Fruit fly (Drosophila melanogaster) whole organism, wandering third instar larva: Measurements from ENCODE around the gene Tango9.

Experiments
- Abd-B ChIP-seq: fragments of >200 bp; optimal IDR thresholded peaks from 2 replicates; lab custom pipeline; 2017; ENCODE audit warnings: missing biosample characterization, missing genetic modification characterization
- CG32264 ChIP-seq: fragments of 200-800 bp; sonication (Bioruptor generic); optimal IDR thresholded peaks from 2 replicates; lab custom pipeline; 2016; ENCODE audit warnings: missing biosample characterization, missing genetic modification characterization
- CG9705 ChIP-seq: fragments of 200-800 bp; sonication (Bioruptor generic); optimal IDR thresholded peaks from 2 replicates; lab custom pipeline; 2018; ENCODE audit warnings: missing biosample characterization, mild to moderate bottlenecking, missing genetic modification characterization
- Dfd ChIP-seq: fragments of >200 bp; optimal IDR thresholded peaks from 2 replicates; lab custom pipeline; 2017; ENCODE audit warnings: missing biosample characterization, missing genetic modification characterization
- Dif ChIP-seq: fragments of 200-275, 200-300 bp; sonication (Bioruptor generic); optimal IDR thresholded peaks from 2 replicates; lab custom pipeline; 2018; ENCODE audit warnings: missing biosample characterization, missing genetic modification characterization; ENCODE audit not compliant: partially characterized antibody
- GATAd ChIP-seq: sonication (Bioruptor generic); optimal IDR thresholded peaks from 2 replicates; lab custom pipeline; 2016; ENCODE audit warnings: missing biosample characterization, missing genetic modification characterization
- HLH106 ChIP-seq: fragments of 200-800 bp; optimal IDR thresholded peaks from 3 replicates; lab custom pipeline; 2019; ENCODE audit warnings: missing biosample characterization, mild to moderate bottlenecking, missing genetic modification characterization, moderate library complexity
- Hnf4 ChIP-seq: fragments of 200-800 bp; sonication (Bioruptor generic); optimal IDR thresholded peaks from 2 replicates; lab custom pipeline; 2016; ENCODE audit warnings: missing biosample characterization, mild to moderate bottlenecking, missing genetic modification characterization
- Hr78 ChIP-seq: fragments of >200 bp; optimal IDR thresholded peaks from 2 replicates; lab custom pipeline; 2017; ENCODE audit warnings: missing biosample characterization, missing genetic modification characterization
- Hr83 ChIP-seq: fragments of 200-300 bp; sonication (Bioruptor generic); optimal IDR thresholded peaks from 2 replicates; lab custom pipeline; 2016; ENCODE audit warnings: missing biosample characterization, mild to moderate bottlenecking, missing genetic modification characterization, moderate library complexity; ENCODE audit not compliant: poor library complexity, severe bottlenecking
- Jra ChIP-seq: sonication (Bioruptor generic); optimal IDR thresholded peaks from 2 replicates; lab custom pipeline; 2016; ENCODE audit warnings: missing biosample characterization, missing genetic modification characterization
- Mio ChIP-seq: sonication (Bioruptor generic); optimal IDR thresholded peaks from 2 replicates; lab custom pipeline; 2016; ENCODE audit warnings: missing biosample characterization, missing genetic modification characterization
- Myc ChIP-seq: fragments of >200 bp; optimal IDR thresholded peaks from 2 replicates; lab custom pipeline; 2017
- N ChIP-seq: fragments of >200 bp; optimal IDR thresholded peaks from 2 replicates; lab custom pipeline; 2018; ENCODE audit warnings: missing biosample characterization, missing external identifiers, missing genetic modification characterization
- OdsH ChIP-seq: fragments of 200-800 bp; sonication (Bioruptor generic); optimal IDR thresholded peaks from 2 replicates; lab custom pipeline; 2016; ENCODE audit warnings: missing biosample characterization, mild to moderate bottlenecking, missing genetic modification characterization
- Rel ChIP-seq, 2 experiments: fragments of 200-800 bp; sonication (Bioruptor generic) in 1 of 2; optimal IDR thresholded peaks; 2 replicates in 1 of 2; 3 replicates in 1 of 2; lab custom pipeline; 2016 to 2019; ENCODE audit warnings: mild to moderate bottlenecking in 2 of 2, missing biosample characterization in 2 of 2, missing genetic modification characterization in 2 of 2, moderate library complexity in 1 of 2
- Sp1 ChIP-seq: fragments of 200-800 bp; sonication (Bioruptor generic); optimal IDR thresholded peaks from 3 replicates; lab custom pipeline; 2019; ENCODE audit warnings: missing biosample characterization, mild to moderate bottlenecking, missing genetic modification characterization, moderate library complexity
- Vsx2 ChIP-seq: fragments of 200-300, 225-300 bp; sonication (Bioruptor generic); optimal IDR thresholded peaks from 2 replicates; lab custom pipeline; 2018; ENCODE audit warnings: missing biosample characterization, missing genetic modification characterization; ENCODE audit not compliant: partially characterized antibody
- br ChIP-seq: fragments of 200-800 bp; sonication (Bioruptor generic); optimal IDR thresholded peaks from 2 replicates; lab custom pipeline; 2016; ENCODE audit warnings: missing biosample characterization, missing genetic modification characterization
- brk ChIP-seq: fragments of 200-800 bp; sonication (Bioruptor generic); optimal IDR thresholded peaks from 2 replicates; lab custom pipeline; 2016; ENCODE audit warnings: missing biosample characterization, mild to moderate bottlenecking, missing genetic modification characterization
- dl ChIP-seq, 2 experiments: fragments of 175-275, 200-275 bp in 1 of 2; fragments of 200-275 bp in 1 of 2; sonication (Bioruptor generic); optimal IDR thresholded peaks; lab custom pipeline; 2018; ENCODE audit warnings: mild to moderate bottlenecking in 2 of 2, missing biosample characterization in 2 of 2, missing genetic modification characterization in 2 of 2, moderate library complexity in 2 of 2; ENCODE audit not compliant: partially characterized antibody in 2 of 2, insufficient read depth in 1 of 2
- dmrt93B ChIP-seq: fragments of 200-800 bp; sonication (Bioruptor generic); optimal IDR thresholded peaks from 2 replicates; lab custom pipeline; 2018; ENCODE audit warnings: missing biosample characterization, mild to moderate bottlenecking, missing genetic modification characterization
- dsf ChIP-seq: sonication (Bioruptor generic); optimal IDR thresholded peaks from 2 replicates; lab custom pipeline; 2016; ENCODE audit warnings: missing biosample characterization, missing genetic modification characterization, borderline replicate concordance
- ey ChIP-seq: fragments of 200-800 bp; sonication (Bioruptor generic); optimal IDR thresholded peaks from 2 replicates; lab custom pipeline; 2016; ENCODE audit warnings: missing biosample characterization, missing genetic modification characterization
- foxo ChIP-seq, 2 experiments: fragments of 200-800 bp; sonication (Bioruptor generic); optimal IDR thresholded peaks; 2 replicates in 1 of 2; 3 replicates in 1 of 2; lab custom pipeline; 2016 to 2017; ENCODE audit warnings: missing biosample characterization in 2 of 2, missing genetic modification characterization in 2 of 2
- fru ChIP-seq: fragments of 200-800 bp; sonication (Bioruptor generic); optimal IDR thresholded peaks from 3 replicates; lab custom pipeline; 2016; ENCODE audit warnings: missing biosample characterization, mild to moderate bottlenecking, missing genetic modification characterization
- h ChIP-seq: fragments of 200-800 bp; sonication (Bioruptor generic); optimal IDR thresholded peaks from 3 replicates; lab custom pipeline; 2016; ENCODE audit warnings: missing biosample characterization, mild to moderate bottlenecking, missing genetic modification characterization
- jim ChIP-seq: fragments of 175-275, 200-325 bp; sonication (Bioruptor generic); optimal IDR thresholded peaks from 2 replicates; lab custom pipeline; 2016; ENCODE audit warnings: missing biosample characterization, mild to moderate bottlenecking, missing genetic modification characterization
- lola ChIP-seq: fragments of >200 bp; optimal IDR thresholded peaks from 2 replicates; lab custom pipeline; 2017; ENCODE audit warnings: missing biosample characterization, missing genetic modification characterization
- pan ChIP-seq: fragments of >200 bp; optimal IDR thresholded peaks from 2 replicates; lab custom pipeline; 2017
- psq ChIP-seq: fragments of 200-800 bp; sonication (Bioruptor generic); optimal IDR thresholded peaks from 3 replicates; lab custom pipeline; 2017; ENCODE audit warnings: missing biosample characterization, mild to moderate bottlenecking, missing genetic modification characterization, moderate library complexity
- rgr ChIP-seq: fragments of 200-800 bp; sonication (Bioruptor generic); optimal IDR thresholded peaks from 3 replicates; lab custom pipeline; 2016; ENCODE audit warnings: missing biosample characterization, mild to moderate bottlenecking, missing genetic modification characterization
- sv ChIP-seq: fragments of 200-800 bp; sonication (Bioruptor generic); optimal IDR thresholded peaks from 3 replicates; lab custom pipeline; 2016; ENCODE audit warnings: missing biosample characterization, missing genetic modification characterization
- tai ChIP-seq: sonication (Bioruptor generic); optimal IDR thresholded peaks from 2 replicates; lab custom pipeline; 2016; ENCODE audit warnings: missing biosample characterization, missing genetic modification characterization
- usp ChIP-seq: fragments of >200 bp; optimal IDR thresholded peaks from 2 replicates; lab custom pipeline; 2017; ENCODE audit warnings: missing biosample characterization, missing genetic modification characterization
- woc ChIP-seq: sonication (Bioruptor generic); optimal IDR thresholded peaks from 2 replicates; lab custom pipeline; 2016; ENCODE audit warnings: missing biosample characterization, mild to moderate bottlenecking, missing genetic modification characterization

Tango9 gene

dm6 chr3R:11974631-11975030 lies at the start of gene Tango9:
TSS of gene Tango9 (minus strand) at chr3R:11974910.
- TF ChIP-seq Mio (GFP tag; lab: Kevin White, UChicago) = no peak
- peak; percentile 51 for TF ChIP-seq rgr (GFP tag; lab: Kevin White, UChicago)
- TF ChIP-seq Sp1 (GFP tag; lab: Kevin White, UChicago) = peak; percentile 42
- peak; percentile 58 for TF ChIP-seq fru
- peak; percentile 21 for TF ChIP-seq ey
- peak in 1 of 2 experiments; percentile 53 for TF ChIP-seq foxo (GFP tag; optimal IDR thresholded peaks at IDR 0.05; lab: Kevin White, UChicago)
- peak; percentile 33 for TF ChIP-seq br (GFP tag; lab: Kevin White, UChicago)
- no peak for TF ChIP-seq psq (GFP tag; lab: Kevin White, UChicago)
- TF ChIP-seq Rel (GFP tag; optimal IDR thresholded peaks at IDR 0.05; lab: Kevin White, UChicago) = no peak
- TF ChIP-seq Rel (tag; optimal IDR thresholded peaks at IDR 0.05; lab: Kevin White, UChicago) = peak; percentile 99
- peak; percentile 32 for TF ChIP-seq CG9705 (GFP tag; lab: Kevin White, UChicago)
- TF ChIP-seq HLH106 (tag; lab: Kevin White, UChicago) = peak; percentile 47
- TF ChIP-seq dsf (GFP tag; lab: Kevin White, UChicago) = peak; percentile 13
- peak; percentile 36 for TF ChIP-seq Hr83
- no peak for TF ChIP-seq Vsx2 (GFP tag; lab: Kevin White, UChicago)
- peak; percentile 51 for TF ChIP-seq h (GFP tag; lab: Kevin White, UChicago)
- peak; percentile 48 for TF ChIP-seq Myc (lab: Kevin White, UChicago)

dm6 chr3R:12020987-12021386 lies 46.3 kb upstream of the Tango9 start:
- TF ChIP-seq N (GFP tag; lab: Kevin White, UChicago) (no peak), pan (lab: Kevin White, UChicago) (no peak), lola (GFP tag; lab: Kevin White, UChicago) (no peak), Rel (GFP tag; optimal IDR thresholded peaks at IDR 0.05; lab: Kevin White, UChicago) (no peak), Rel (tag; optimal IDR thresholded peaks at IDR 0.05; lab: Kevin White, UChicago) (no peak), jim (GFP tag; lab: Kevin White, UChicago) (no peak), dsf (GFP tag; lab: Kevin White, UChicago) (no peak), h (GFP tag; lab: Kevin White, UChicago) (no peak), usp (GFP tag; lab: Kevin White, UChicago) (no peak), Abd-B (no peak)

DNA sequence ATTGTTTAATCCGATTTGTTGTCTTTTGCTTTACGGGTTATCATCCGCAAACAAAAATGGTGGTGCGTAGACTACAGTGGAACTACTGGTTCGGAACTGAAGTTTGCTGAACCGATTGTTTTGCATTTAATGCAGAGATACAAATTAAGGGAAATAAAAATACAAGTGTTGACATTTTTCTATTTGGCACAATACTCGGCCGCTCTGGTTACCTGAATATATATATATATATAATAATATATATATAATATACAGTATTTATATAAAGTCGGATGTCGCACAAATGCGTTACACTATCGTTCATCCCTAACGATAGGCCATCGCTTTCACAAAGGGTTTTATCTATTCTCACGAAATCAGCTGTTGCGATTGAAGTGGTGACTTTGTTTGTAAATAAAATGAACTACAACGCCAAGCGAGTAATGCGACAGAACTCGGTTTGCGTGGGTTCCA lies 42.1 kb upstream of the Tango9 start, which contains the start of the genes DCAF12 and Spt3:
Gene DCAF12, minus strand, starts transcription at position 204 of the 453 bp plus-strand sequence.
Gene Spt3, plus strand, starts transcription at position 329 of the 453 bp plus-strand sequence.
- TF ChIP-seq psq (GFP tag; lab: Kevin White, UChicago) (peak; percentile 52), rgr (GFP tag; lab: Kevin White, UChicago) (no peak), CG9705 (GFP tag; lab: Kevin White, UChicago) (peak; percentile 13), Myc (lab: Kevin White, UChicago) (peak; percentile 3), Abd-B (no peak), CG32264 (GFP tag; lab: Kevin White, UChicago) (peak; percentile 17), Vsx2 (GFP tag; lab: Kevin White, UChicago) (no peak), woc (GFP tag; lab: Kevin White, UChicago) (peak; percentile 83), dmrt93B (GFP tag; lab: Kevin White, UChicago) (peak; percentile 50), HLH106 (tag; lab: Kevin White, UChicago) (peak; percentile 74)

DNA sequence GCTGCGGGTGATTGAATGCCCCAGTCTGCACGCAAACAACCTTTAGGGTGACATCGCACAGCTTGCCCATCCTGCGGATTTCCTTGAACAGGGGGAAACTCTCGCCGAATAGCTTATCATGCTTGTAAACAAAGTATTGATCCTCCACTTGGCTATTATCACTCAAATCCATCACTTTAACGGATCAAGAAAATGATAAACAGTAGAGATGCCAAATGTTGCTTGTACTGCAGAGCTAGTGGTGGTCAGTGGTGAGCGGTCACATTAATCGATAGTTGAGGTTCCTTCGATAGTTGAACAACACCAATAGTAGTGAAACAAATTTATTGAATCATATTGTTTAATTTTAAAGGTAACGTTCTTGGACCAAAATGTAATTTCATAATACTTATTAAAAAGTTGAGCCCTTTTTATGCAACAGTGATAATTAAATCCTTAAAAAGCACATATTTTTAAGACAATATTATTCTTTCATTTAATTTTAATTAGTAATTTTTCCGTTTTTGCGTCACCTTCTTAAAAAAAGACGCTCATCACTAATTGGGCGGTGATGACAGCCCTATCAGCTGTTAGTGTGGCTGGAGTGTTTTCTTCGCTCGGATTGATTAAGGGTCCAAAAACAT lies 35.6 kb upstream of the Tango9 start, which contains the start of the genes KLHL18 and GCC185:
Gene KLHL18, minus strand, starts transcription at position 233 of the 623 bp plus-strand sequence.
Gene GCC185, plus strand, starts transcription at position 571 of the 623 bp plus-strand sequence.
- TF ChIP-seq usp (GFP tag; lab: Kevin White, UChicago) (no peak), psq (GFP tag; lab: Kevin White, UChicago) (peak; percentile 78), pan (lab: Kevin White, UChicago) (no peak), lola (GFP tag; lab: Kevin White, UChicago) (no peak), brk (GFP tag; lab: Kevin White, UChicago) (no peak), Sp1 (GFP tag; lab: Kevin White, UChicago) (peak; percentile 76), Dif (GFP tag; lab: Kevin White, UChicago) (no peak), GATAd (GFP tag; lab: Kevin White, UChicago) (peak; percentile 54), Hr83 (no peak), h (GFP tag; lab: Kevin White, UChicago) (peak; percentile 84), Hr78 (GFP tag; lab: Kevin White, UChicago) (no peak), CG9705 (GFP tag; lab: Kevin White, UChicago) (peak; percentile 72), br (GFP tag; lab: Kevin White, UChicago) (peak; percentile 61), rgr (GFP tag; lab: Kevin White, UChicago) (peak; percentile 85), CG32264 (GFP tag; lab: Kevin White, UChicago) (no peak), Dfd (no peak), fru (peak; percentile 82), HLH106 (tag; lab: Kevin White, UChicago) (peak; percentile 91), dl (GFP tag; optimal IDR thresholded peaks at IDR 0.05; lab: Kevin White, UChicago; ENCODE audit: insufficient read depth in 1 of 2, partially characterized antibody in 2 of 2) (no peak), sv (GFP tag; lab: Kevin White, UChicago) (peak; percentile 80), jim (GFP tag; lab: Kevin White, UChicago) (no peak), Rel (GFP tag; optimal IDR thresholded peaks at IDR 0.05; lab: Kevin White, UChicago) (no peak), Rel (tag; optimal IDR thresholded peaks at IDR 0.05; lab: Kevin White, UChicago) (peak; percentile 10), dmrt93B (GFP tag; lab: Kevin White, UChicago) (peak; percentile 84), foxo (GFP tag; optimal IDR thresholded peaks at IDR 0.05; lab: Kevin White, UChicago) (peak in 1 of 2 experiments; percentile 89), tai (GFP tag; lab: Kevin White, UChicago) (no peak), woc (GFP tag; lab: Kevin White, UChicago) (peak; percentile 93), Myc (lab: Kevin White, UChicago) (peak; percentile 86), Mio (GFP tag; lab: Kevin White, UChicago) (no peak), Hnf4 (GFP tag; lab: Kevin White, UChicago) (no peak), N (GFP tag; lab: Kevin White, UChicago) (no peak), OdsH (GFP tag; lab: Kevin White, UChicago) (peak; percentile 78), dsf (GFP tag; lab: Kevin White, UChicago) (peak; percentile 69), Jra (GFP tag; lab: Kevin White, UChicago) (no peak)
